Worm (Caenorhabditis elegans) whole organism, L1 larva: ENCODE measurements around the gene pyt-1.

Source experiments
- aha-1 ChIP-seq: fragments of 150-350 bp; optimal IDR thresholded peaks from 2 replicates; lab custom pipeline; 2014; ENCODE audit warnings: missing biosample characterization, missing genetic modification characterization
- alr-1 ChIP-seq: fragments of 200-800 bp; sonication (Bioruptor generic); optimal IDR thresholded peaks from 2 replicates; lab custom pipeline; 2018; ENCODE audit warnings: borderline replicate concordance, mild to moderate bottlenecking, missing genetic modification characterization, missing compliant biosample characterization
- ceh-63 ChIP-seq: fragments of 200-800 bp; sonication (Bioruptor generic); optimal IDR thresholded peaks from 2 replicates; lab custom pipeline; 2018; ENCODE audit warnings: mild to moderate bottlenecking, missing genetic modification characterization, missing compliant biosample characterization
- ceh-8 ChIP-seq: fragments of 200-800 bp; sonication (Bioruptor generic); optimal IDR thresholded peaks from 2 replicates; lab custom pipeline; 2018; ENCODE audit warnings: mild to moderate bottlenecking, missing genetic modification characterization, moderate library complexity, missing compliant biosample characterization
- ces-1 ChIP-seq: fragments of 150-350 bp; optimal IDR thresholded peaks from 2 replicates; lab custom pipeline; 2014; ENCODE audit warnings: missing biosample characterization, missing genetic modification reagents, missing genetic modification characterization
- efl-1 ChIP-seq, 4 experiments: fragments of 150-350 bp; optimal IDR thresholded peaks in 3 of 4; peaks in 1 of 4; 1 replicate in 1 of 4; 2 replicates in 3 of 4; lab custom pipeline; 2014; ENCODE audit warnings: missing biosample characterization in 2 of 4, missing genetic modification characterization in 2 of 4, missing genetic modification reagents in 2 of 4
- efl-3 ChIP-seq: fragments of 200-800 bp; sonication (Bioruptor generic); optimal IDR thresholded peaks from 2 replicates; lab custom pipeline; 2018; ENCODE audit warnings: mild to moderate bottlenecking, missing genetic modification characterization, missing compliant biosample characterization
- egl-27 ChIP-seq, 2 experiments: fragments of 150-350 bp in 1 of 2; sonication (generic microtip); optimal IDR thresholded peaks; 3 replicates each; lab custom pipeline; 2017 to 2018; ENCODE audit warnings: missing biosample characterization in 2 of 2, missing genetic modification characterization in 2 of 2, missing genetic modification reagents in 2 of 2
- elt-2 ChIP-seq: sonication (generic microtip); optimal IDR thresholded peaks from 2 replicates; lab custom pipeline; 2016; ENCODE audit warnings: missing genetic modification characterization, mild to moderate bottlenecking, inconsistent platforms, missing compliant biosample characterization, missing genetic modification reagents
- ets-5 ChIP-seq: fragments of 200-800 bp; sonication (Bioruptor generic); IDR thresholded peaks from 2 replicates; pipeline ENCODE4 v1.3.6; 2022; ENCODE audit warnings: missing genetic modification characterization, missing compliant biosample characterization
- fkh-10 ChIP-seq: sonication (generic microtip); optimal IDR thresholded peaks from 2 replicates; lab custom pipeline; 2017; ENCODE audit warnings: missing biosample characterization, missing genetic modification reagents, missing genetic modification characterization
- fkh-8 ChIP-seq: sonication (generic microtip); optimal IDR thresholded peaks from 2 replicates; lab custom pipeline; 2016; ENCODE audit warnings: mild to moderate bottlenecking, missing genetic modification characterization, missing compliant biosample characterization
- grh-1 ChIP-seq: fragments of 200-800 bp; sonication (Bioruptor generic); IDR thresholded peaks from 2 replicates; pipeline ENCODE4 v1.3.6; 2022; ENCODE audit warnings: missing genetic modification reagents, missing genetic modification characterization, missing compliant biosample characterization
- hlh-17 ChIP-seq: fragments of 200-800 bp; sonication (Bioruptor generic); optimal IDR thresholded peaks from 2 replicates; lab custom pipeline; 2018; ENCODE audit warnings: missing genetic modification characterization, mild to moderate bottlenecking, missing compliant biosample characterization, moderate library complexity, borderline replicate concordance
- isw-1 ChIP-seq: fragments of 200-800 bp; sonication (Bioruptor generic); IDR thresholded peaks from 2 replicates; pipeline ENCODE4 v1.3.6; 2022; ENCODE audit warnings: missing genetic modification characterization, missing compliant biosample characterization
- lin-14 ChIP-seq: fragments of 200-800 bp; sonication (Bioruptor generic); optimal IDR thresholded peaks from 2 replicates; lab custom pipeline; 2018; ENCODE audit warnings: mild to moderate bottlenecking, missing genetic modification characterization, moderate library complexity, missing compliant biosample characterization
- lin-15B ChIP-seq: fragments of 150-350 bp; sonication (generic microtip); optimal IDR thresholded peaks from 3 replicates; lab custom pipeline; 2014; ENCODE audit warnings: missing biosample characterization, missing genetic modification characterization
- lin-39 ChIP-seq: fragments of 150-350 bp; optimal IDR thresholded peaks from 2 replicates; lab custom pipeline; 2014; ENCODE audit warnings: missing biosample characterization, missing genetic modification reagents, missing genetic modification characterization
- lir-3 ChIP-seq: sonication (generic microtip); optimal IDR thresholded peaks from 2 replicates; lab custom pipeline; 2016; ENCODE audit warnings: mild to moderate bottlenecking, missing genetic modification characterization, moderate library complexity, missing compliant biosample characterization; ENCODE audit not compliant: poor library complexity
- mab-9 ChIP-seq: fragments of 200-800 bp; sonication (Bioruptor generic); IDR thresholded peaks from 2 replicates; pipeline ENCODE4 v1.3.6; 2022; ENCODE audit warnings: missing genetic modification reagents, missing genetic modification characterization, missing compliant biosample characterization
- mef-2 ChIP-seq: fragments of 150-350 bp; optimal IDR thresholded peaks from 2 replicates; lab custom pipeline; 2014; ENCODE audit warnings: missing biosample characterization, missing genetic modification characterization
- mep-1 ChIP-seq: fragments of 150-350 bp; optimal IDR thresholded peaks from 2 replicates; lab custom pipeline; 2014; ENCODE audit warnings: missing biosample characterization, missing genetic modification characterization
- nhr-12 ChIP-seq: sonication (generic microtip); optimal IDR thresholded peaks from 2 replicates; lab custom pipeline; 2017; ENCODE audit warnings: missing biosample characterization, missing genetic modification characterization
- nhr-20 ChIP-seq: sonication (generic microtip); optimal IDR thresholded peaks from 2 replicates; lab custom pipeline; 2016; ENCODE audit warnings: mild to moderate bottlenecking, missing genetic modification characterization, missing compliant biosample characterization
- nhr-237 ChIP-seq: fragments of 150-350 bp; optimal IDR thresholded peaks from 2 replicates; lab custom pipeline; 2014; ENCODE audit warnings: missing biosample characterization, missing genetic modification characterization
- nhr-71 ChIP-seq: sonication (generic microtip); optimal IDR thresholded peaks from 2 replicates; lab custom pipeline; 2016; ENCODE audit warnings: mild to moderate bottlenecking, missing genetic modification characterization, moderate library complexity, missing compliant biosample characterization
- nhr-76 ChIP-seq: sonication (generic microtip); optimal IDR thresholded peaks from 2 replicates; lab custom pipeline; 2017; ENCODE audit warnings: missing biosample characterization, missing genetic modification characterization
- nhr-77 ChIP-seq: fragments of 150-350 bp; optimal IDR thresholded peaks from 2 replicates; lab custom pipeline; 2014; ENCODE audit warnings: missing biosample characterization, missing genetic modification characterization
- nhr-84 ChIP-seq: sonication (generic microtip); optimal IDR thresholded peaks from 2 replicates; lab custom pipeline; 2017; ENCODE audit warnings: missing biosample characterization, missing genetic modification characterization
- nhr-85 ChIP-seq: sonication (generic microtip); peaks from one replicate; lab custom pipeline; 2016; ENCODE audit warnings: missing genetic modification characterization, inconsistent platforms, missing compliant biosample characterization
- pag-3 ChIP-seq: sonication (generic microtip); optimal IDR thresholded peaks from 2 replicates; lab custom pipeline; 2017; ENCODE audit warnings: missing genetic modification characterization, mild to moderate bottlenecking, missing compliant biosample characterization, antibody characterized with exemption, borderline replicate concordance; ENCODE audit not compliant: insufficient read depth
- pax-3 ChIP-seq: fragments of 200-800 bp; sonication (Bioruptor generic); optimal IDR thresholded peaks from 2 replicates; lab custom pipeline; 2018; ENCODE audit warnings: mild to moderate bottlenecking, missing genetic modification characterization, moderate library complexity, missing compliant biosample characterization
- pqm-1 ChIP-seq: sonication (generic microtip); optimal IDR thresholded peaks from 3 replicates; lab custom pipeline; 2017; ENCODE audit warnings: missing biosample characterization, missing genetic modification characterization
- rnt-1 ChIP-seq: sonication (generic microtip); optimal IDR thresholded peaks from 2 replicates; lab custom pipeline; 2016; ENCODE audit warnings: mild to moderate bottlenecking, missing genetic modification characterization, moderate library complexity, missing compliant biosample characterization
- snpc-4 ChIP-seq: fragments of 150-350 bp; optimal IDR thresholded peaks from 2 replicates; lab custom pipeline; 2014; ENCODE audit warnings: missing biosample characterization, missing genetic modification characterization
- sox-4 ChIP-seq: sonication (generic microtip); optimal IDR thresholded peaks from 2 replicates; lab custom pipeline; 2016; ENCODE audit warnings: missing genetic modification characterization, missing compliant biosample characterization
- sptf-1 ChIP-seq: fragments of 150-350 bp; optimal IDR thresholded peaks from 2 replicates; lab custom pipeline; 2014; ENCODE audit warnings: missing biosample characterization, missing genetic modification characterization
- tbx-2 ChIP-seq: sonication (generic microtip); optimal IDR thresholded peaks from 2 replicates; lab custom pipeline; 2016; ENCODE audit warnings: missing genetic modification characterization, missing compliant biosample characterization
- tlp-1 ChIP-seq: fragments of 150-350 bp; optimal IDR thresholded peaks from 2 replicates; lab custom pipeline; 2014; ENCODE audit warnings: missing biosample characterization, missing genetic modification characterization
- unc-30 ChIP-seq: sonication (generic microtip); optimal IDR thresholded peaks from 2 replicates; lab custom pipeline; 2017; ENCODE audit warnings: missing biosample characterization, missing genetic modification characterization
- unc-62 ChIP-seq: fragments of 150-350 bp; optimal IDR thresholded peaks from 2 replicates; lab custom pipeline; 2014; ENCODE audit warnings: missing biosample characterization, missing genetic modification reagents, missing genetic modification characterization
- unc-98 ChIP-seq: fragments of 200-800 bp; sonication (Bioruptor generic); IDR thresholded peaks from 2 replicates; pipeline ENCODE4 v1.3.6; 2022; ENCODE audit warnings: missing genetic modification characterization, missing compliant biosample characterization
- vab-15 ChIP-seq: sonication (generic microtip); optimal IDR thresholded peaks from 2 replicates; lab custom pipeline; 2017; ENCODE audit warnings: missing genotype, mild to moderate bottlenecking, missing genetic modification characterization, missing compliant biosample characterization
- xbp-1 ChIP-seq: sonication (generic microtip); optimal IDR thresholded peaks from 2 replicates; lab custom pipeline; 2016; ENCODE audit warnings: missing genetic modification characterization, missing compliant biosample characterization
- zag-1 ChIP-seq: fragments of 150-350 bp; optimal IDR thresholded peaks from 2 replicates; lab custom pipeline; 2014; ENCODE audit warnings: missing biosample characterization, missing genetic modification characterization
- ztf-4 ChIP-seq: fragments of 150-350 bp; optimal IDR thresholded peaks from 2 replicates; lab custom pipeline; 2014; ENCODE audit warnings: missing biosample characterization, missing genetic modification characterization

The pyt-1 gene

ce11 chrV:10246443-10246885 is 17.3 kb upstream of the pyt-1 start (continued):
- TF ChIP-seq pax-3 (tag; lab: Kevin White, UChicago) (peak; percentile 75), ceh-8 (peak; percentile 28), ceh-63 (GFP tag; lab: Kevin White, UChicago) (no peak), grh-1 (GFP tag; lab: Robert Waterston, UW) (no peak), nhr-237 (tag; lab: Kevin White, UChicago) (no peak), sptf-1 (tag; lab: Kevin White, UChicago) (no peak), isw-1 (GFP tag; lab: Robert Waterston, UW) (no peak; the same call in 1 of the 2 replicates), efl-1 (optimal IDR thresholded peaks at IDR 0.05; lab: Kevin White, UChicago) (peak; percentile 35 to 53), efl-1 (GFP tag; optimal IDR thresholded peaks at IDR 0.05 in 1 of 2; lab: Kevin White, UChicago) (peak; percentile 42 to 79), zag-1 (no peak), pag-3 (no peak), fkh-10 (peak; percentile 16), fkh-8 (tag; lab: Kevin White, UChicago) (peak; percentile 89), elt-2 (no peak), mep-1 (tag; lab: Kevin White, UChicago) (peak; percentile 44), lin-15B (tag; lab: Kevin White, UChicago) (no peak), xbp-1 (tag; lab: Kevin White, UChicago) (peak; percentile 34), nhr-76 (tag; lab: Kevin White, UChicago) (no peak), aha-1 (tag; lab: Kevin White, UChicago) (no peak), nhr-84 (tag; lab: Kevin White, UChicago) (no peak), rnt-1 (tag; lab: Kevin White, UChicago) (no peak), ces-1 (GFP tag; lab: Kevin White, UChicago) (no peak), mef-2 (tag; lab: Kevin White, UChicago) (no peak), efl-3 (GFP tag; lab: Kevin White, UChicago) (no peak), unc-30 (no peak), unc-98 (GFP tag; lab: Robert Waterston, UW) (no peak), snpc-4 (tag; lab: Kevin White, UChicago) (no peak), unc-62 (GFP tag; lab: Kevin White, UChicago) (no peak), tbx-2 (tag; lab: Kevin White, UChicago) (no peak), nhr-71 (peak; percentile 84), nhr-85 (tag; lab: Kevin White, UChicago) (peak; percentile 67), egl-27 (tag; optimal IDR thresholded peaks at IDR 0.05; lab: Kevin White, UChicago) (no peak), lin-14 (GFP tag; lab: Kevin White, UChicago) (peak; percentile 94), vab-15 (tag; lab: Kevin White, UChicago) (no peak), lin-39 (tag; lab: Kevin White, UChicago) (no peak), nhr-77 (tag; lab: Kevin White, UChicago) (no peak), ets-5 (GFP tag; lab: Robert Waterston, UW) (no peak), ztf-4 (tag; lab: Kevin White, UChicago) (peak; percentile 41), pqm-1 (tag; lab: Kevin White, UChicago) (no peak), nhr-12 (no peak), alr-1 (tag; lab: Kevin White, UChicago) (no peak), lir-3 (tag; lab: Kevin White, UChicago) (peak; percentile 21), mab-9 (GFP tag; lab: Robert Waterston, UW) (0 out of 2 replicates have a peak, but pooled peaks have one; percentile 51), hlh-17 (no peak), nhr-20 (tag; lab: Kevin White, UChicago) (peak; percentile 30), tlp-1 (tag; lab: Kevin White, UChicago) (no peak), sox-4 (tag; lab: Kevin White, UChicago) (peak; percentile 68)
